Fruit fly (Drosophila melanogaster) whole organism: ENCODE measurements around the gene AP-1mu.

Experiments used
- CG8478 ChIP-seq: fragments of >200 bp; optimal IDR thresholded peaks from 2 replicates; lab custom pipeline; 2018; ENCODE audit warnings: inconsistent platforms
- Dll ChIP-seq: fragments of >200 bp; optimal IDR thresholded peaks from 2 replicates; lab custom pipeline; 2017
- EcR ChIP-seq, 2 experiments: fragments of >200 bp; optimal IDR thresholded peaks; 2 replicates each; lab custom pipeline; 2017; ENCODE audit warnings: missing biosample characterization in 2 of 2, missing genetic modification characterization in 2 of 2, missing genetic modification reagents in 2 of 2
- pan ChIP-seq: fragments of >200 bp; optimal IDR thresholded peaks from 2 replicates; lab custom pipeline; 2017
- psq ChIP-seq: fragments of >200 bp; optimal IDR thresholded peaks from 2 replicates; lab custom pipeline; 2017
- usp ChIP-seq: fragments of >200 bp; optimal IDR thresholded peaks from 2 replicates; lab custom pipeline; 2017; ENCODE audit warnings: missing biosample characterization, missing genetic modification characterization, mixed read lengths

Gene AP-1mu

dm6 chr3R:9559413-9560014, at the start of gene AP-1mu, which contains the start of gene MBD-like:
Gene AP-1mu, minus strand, starts transcription at chr3R:9559525.
Gene MBD-like, plus strand, starts transcription at chr3R:9559760.
- no peak for TF ChIP-seq CG8478 (lab: Kevin White, UChicago)
- TF ChIP-seq EcR (GFP tag; optimal IDR thresholded peaks at IDR 0.05; lab: Kevin White, UChicago), result no peak
- TF ChIP-seq Dll (lab: Kevin White, UChicago), result no peak
- TF ChIP-seq usp, result no peak
- TF ChIP-seq psq (lab: Kevin White, UChicago), result no peak
- no peak for TF ChIP-seq pan

dm6 chr3R:9608206-9608605, 48.9 kb upstream of the AP-1mu start:
- TF ChIP-seq EcR (GFP tag; optimal IDR thresholded peaks at IDR 0.05; lab: Kevin White, UChicago) (no peak), Dll (lab: Kevin White, UChicago) (no peak), psq (lab: Kevin White, UChicago) (no peak), usp (no peak), CG8478 (lab: Kevin White, UChicago) (no peak), pan (no peak)

- no peak for TF ChIP-seq CG8478 (lab: Kevin White, UChicago)
- no peak for TF ChIP-seq pan
- no peak for TF ChIP-seq psq (lab: Kevin White, UChicago)
- no peak for TF ChIP-seq Dll (lab: Kevin White, UChicago)
- TF ChIP-seq usp, result no peak
- TF ChIP-seq EcR (GFP tag; optimal IDR thresholded peaks at IDR 0.05; lab: Kevin White, UChicago), result no peak
Observed at dm6 chr3R:9606913-9607804, 47.8 kb upstream of the AP-1mu start.

- TF ChIP-seq usp (no peak), EcR (GFP tag; optimal IDR thresholded peaks at IDR 0.05; lab: Kevin White, UChicago) (no peak), Dll (lab: Kevin White, UChicago) (no peak), psq (lab: Kevin White, UChicago) (no peak), CG8478 (lab: Kevin White, UChicago) (no peak), pan (no peak)
Observed at dm6 chr3R:9605084-9605483, 45.8 kb upstream of the AP-1mu start.

- TF ChIP-seq usp (no peak), CG8478 (lab: Kevin White, UChicago) (no peak), pan (no peak), EcR (GFP tag; optimal IDR thresholded peaks at IDR 0.05; lab: Kevin White, UChicago) (no peak), psq (lab: Kevin White, UChicago) (no peak), Dll (lab: Kevin White, UChicago) (no peak)
Observed at dm6 chr3R:9604445-9605020, 45.2 kb upstream of the AP-1mu start.

- TF ChIP-seq CG8478 (lab: Kevin White, UChicago), result no peak
- TF ChIP-seq Dll (lab: Kevin White, UChicago), result no peak
- no peak for TF ChIP-seq EcR (GFP tag; optimal IDR thresholded peaks at IDR 0.05; lab: Kevin White, UChicago)
- TF ChIP-seq psq (lab: Kevin White, UChicago), result no peak
- no peak for TF ChIP-seq usp
- no peak for TF ChIP-seq pan
Observed at dm6 chr3R:9603022-9603942, 44.0 kb upstream of the AP-1mu start.

- no peak for TF ChIP-seq psq (lab: Kevin White, UChicago)
- TF ChIP-seq usp, result no peak
- no peak for TF ChIP-seq EcR (GFP tag; optimal IDR thresholded peaks at IDR 0.05; lab: Kevin White, UChicago)
- no peak for TF ChIP-seq CG8478 (lab: Kevin White, UChicago)
- no peak for TF ChIP-seq pan
- no peak for TF ChIP-seq Dll (lab: Kevin White, UChicago)
Observed at dm6 chr3R:9601949-9602348, 42.6 kb upstream of the AP-1mu start.

dm6 chr3R:9600558-9600959, 41.2 kb upstream of the AP-1mu start:
- TF ChIP-seq pan (no peak), usp (no peak), Dll (lab: Kevin White, UChicago) (no peak), psq (lab: Kevin White, UChicago) (no peak), EcR (GFP tag; optimal IDR thresholded peaks at IDR 0.05; lab: Kevin White, UChicago) (no peak), CG8478 (lab: Kevin White, UChicago) (no peak)

dm6 chr3R:9598099-9598498, 38.8 kb upstream of the AP-1mu start:
- TF ChIP-seq pan, result no peak
- TF ChIP-seq CG8478 (lab: Kevin White, UChicago), result no peak
- no peak for TF ChIP-seq EcR (GFP tag; optimal IDR thresholded peaks at IDR 0.05; lab: Kevin White, UChicago)
- TF ChIP-seq Dll (lab: Kevin White, UChicago), result no peak
- no peak for TF ChIP-seq psq (lab: Kevin White, UChicago)
- TF ChIP-seq usp, result no peak

- no peak for TF ChIP-seq Dll (lab: Kevin White, UChicago)
- no peak for TF ChIP-seq pan
- no peak for TF ChIP-seq CG8478 (lab: Kevin White, UChicago)
- TF ChIP-seq usp, result no peak
- TF ChIP-seq EcR (GFP tag; optimal IDR thresholded peaks at IDR 0.05; lab: Kevin White, UChicago), result no peak
Observed at dm6 chr3R:9596615-9597014, 37.3 kb upstream of the AP-1mu start.
